Fruit fly (Drosophila melanogaster): ENCODE measurements around the gene Rab19.

DNA sequence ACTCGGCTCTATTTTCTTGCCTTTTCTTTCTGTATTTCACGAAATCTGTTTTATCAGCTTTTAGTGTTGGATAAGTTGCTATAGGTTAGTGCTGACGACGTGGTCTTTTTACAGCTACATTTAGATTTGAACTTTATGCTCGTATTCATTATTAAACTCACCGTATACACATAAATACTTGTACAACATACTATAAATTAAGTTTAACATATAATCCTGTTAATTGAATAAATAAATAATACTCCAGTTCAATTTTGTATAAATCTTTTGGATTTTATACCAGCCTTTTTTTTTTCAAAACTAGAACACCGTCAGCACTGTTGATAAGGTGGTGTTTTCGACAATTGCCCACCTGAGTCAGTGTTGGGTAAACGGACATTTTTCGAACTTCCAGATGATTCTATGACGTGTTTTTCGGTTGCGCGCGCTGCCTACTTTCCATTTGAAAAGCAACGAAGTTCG lies 12.1 kb downstream of the Rab19 start, which contains the start of gene BI-1:
- TF ChIP-seq Clk (GFP tag; optimal IDR thresholded peaks at IDR 0.05): peak; percentile 81
- peak; percentile 80 for TF ChIP-seq CG7045 (GFP tag; optimal IDR thresholded peaks at IDR 0.05)
- TF ChIP-seq CG5204 (GFP tag; optimal IDR thresholded peaks at IDR 0.05): no peak
- TF ChIP-seq CG7101 (tag; optimal IDR thresholded peaks at IDR 0.05): peak; percentile 90
- TF ChIP-seq Hr96 (GFP tag; optimal IDR thresholded peaks at IDR 0.05): no peak
- peak; percentile 28 for TF ChIP-seq ovo (GFP tag; optimal IDR thresholded peaks at IDR 0.05)
- TF ChIP-seq cnc (optimal IDR thresholded peaks at IDR 0.05): no peak
- TF ChIP-seq Crg-1 (GFP tag; optimal IDR thresholded peaks at IDR 0.05): peak; percentile 82
- peak; percentile 80 for TF ChIP-seq CG33017 (tag; optimal IDR thresholded peaks at IDR 0.05)
- peak; percentile 87 for TF ChIP-seq pad (GFP tag; optimal IDR thresholded peaks at IDR 0.05)
- peak; percentile 89 for TF ChIP-seq CG12768 (GFP tag; optimal IDR thresholded peaks at IDR 0.05)
- peak; percentile 79 for TF ChIP-seq CG1620 (GFP tag; optimal IDR thresholded peaks at IDR 0.05)
